Fruit fly (Drosophila melanogaster) whole organism, pupa: ENCODE measurements around the gene hd.
A peak's percentile ranks its signal among the peaks of the same experiment; 100 is the strongest.

Source experiments
- CG12605 ChIP-seq: fragments of 200-800 bp; sonication (Bioruptor generic); IDR thresholded peaks from 2 replicates; pipeline ENCODE4 v1.3.6; 2022; ENCODE audit warnings: missing biosample characterization, missing genetic modification characterization
- CG13204 ChIP-seq: fragments of 200-800 bp; sonication (Bioruptor generic); optimal IDR thresholded peaks from 2 replicates; lab custom pipeline; 2018; ENCODE audit warnings: missing biosample characterization, mild to moderate bottlenecking, missing genetic modification characterization, moderate library complexity
- CG17806 ChIP-seq: fragments of 200-800 bp; sonication (Bioruptor generic); optimal IDR thresholded peaks from 2 replicates; lab custom pipeline; 2018; ENCODE audit warnings: missing biosample characterization, mild to moderate bottlenecking, missing genetic modification characterization, moderate library complexity
- CG34367 ChIP-seq: fragments of 200-800 bp; sonication (Bioruptor generic); optimal IDR thresholded peaks from 2 replicates; lab custom pipeline; 2018; ENCODE audit warnings: missing biosample characterization, mild to moderate bottlenecking, missing genetic modification characterization
- CG4496 ChIP-seq: fragments of 200-800 bp; sonication (Bioruptor generic); IDR thresholded peaks from 3 replicates; pipeline ENCODE4 v1.3.6; 2022; ENCODE audit warnings: missing biosample characterization, missing genetic modification characterization
- CG8159 ChIP-seq: fragments of 200-800 bp; sonication (Bioruptor generic); optimal IDR thresholded peaks from 3 replicates; lab custom pipeline; 2018; ENCODE audit warnings: missing biosample characterization, mild to moderate bottlenecking, missing genetic modification characterization, moderate library complexity
- CG9948 ChIP-seq: fragments of 200-800 bp; sonication (Bioruptor generic); optimal IDR thresholded peaks from 2 replicates; lab custom pipeline; 2018; ENCODE audit warnings: missing biosample characterization, mild to moderate bottlenecking, missing genetic modification characterization, moderate library complexity
- EcR ChIP-seq: fragments of 200-800 bp; sonication (Bioruptor generic); optimal IDR thresholded peaks from 3 replicates; lab custom pipeline; 2019; ENCODE audit warnings: missing biosample characterization, missing genetic modification characterization, mild to moderate bottlenecking, moderate library complexity, missing genetic modification reagents
- Pif1A ChIP-seq: fragments of 200-800 bp; sonication (Bioruptor generic); optimal IDR thresholded peaks from 3 replicates; lab custom pipeline; 2016; ENCODE audit warnings: missing biosample characterization, missing genetic modification characterization
- Pif1B ChIP-seq: fragments of 200-800 bp; sonication (Bioruptor generic); optimal IDR thresholded peaks from 3 replicates; lab custom pipeline; 2016; ENCODE audit warnings: missing biosample characterization, missing genetic modification characterization
- Snoo ChIP-seq: fragments of 200-800 bp; sonication (Bioruptor generic); optimal IDR thresholded peaks from 3 replicates; lab custom pipeline; 2017; ENCODE audit warnings: missing biosample characterization, mild to moderate bottlenecking, missing genetic modification characterization, inconsistent platforms
- fd96Ca ChIP-seq: fragments of 200-800 bp; sonication (Bioruptor generic); IDR thresholded peaks from 3 replicates; pipeline ENCODE4 v1.3.6; 2022; ENCODE audit warnings: missing biosample characterization, missing genetic modification characterization
- rn ChIP-seq: fragments of 200-800 bp; sonication (Bioruptor generic); IDR thresholded peaks from 2 replicates; pipeline ENCODE4 v1.3.6; 2022; ENCODE audit warnings: missing biosample characterization, missing genetic modification characterization

- TF ChIP-seq CG34367 (tag; lab: Kevin White, UChicago) (peak; percentile 35), EcR (GFP tag; lab: Kevin White, UChicago) (peak; percentile 91), fd96Ca (GFP tag; lab: Robert Waterston, UW) (no peak), CG4496 (GFP tag; lab: Robert Waterston, UW) (0 out of 3 replicates have a peak, but pooled peaks have one; percentile 20), Snoo (no peak), CG9948 (tag; lab: Kevin White, UChicago) (peak; percentile 60), Pif1B (GFP tag; lab: Kevin White, UChicago) (peak; percentile 16), Pif1A (GFP tag; lab: Kevin White, UChicago) (peak; percentile 17), CG12605 (GFP tag; lab: Robert Waterston, UW) (no peak), CG13204 (GFP tag; lab: Kevin White, UChicago) (no peak), CG8159 (tag; lab: Kevin White, UChicago) (peak; percentile 72), CG17806 (tag; lab: Kevin White, UChicago) (peak; percentile 62), rn (no peak)
Observed at dm6 chr3R:5331764-5332405, 42.9 kb downstream of the hd start.
